Worm (Caenorhabditis elegans) whole organism, L4 larva: Measurements from ENCODE around the gene fbxc-34.

Experiments
- D1046.2 ChIP-seq: fragments of 200-800 bp; sonication (Bioruptor generic); IDR thresholded peaks from 2 replicates; pipeline ENCODE4 v1.3.6; 2022; ENCODE audit warnings: missing genetic modification characterization, missing compliant biosample characterization
- F10B5.3 ChIP-seq: sonication (generic microtip); optimal IDR thresholded peaks from 2 replicates; lab custom pipeline; 2016; ENCODE audit warnings: mild to moderate bottlenecking, missing genetic modification characterization, missing compliant biosample characterization
- F49E8.2 ChIP-seq: sonication (generic microtip); optimal IDR thresholded peaks from 2 replicates; lab custom pipeline; 2016; ENCODE audit warnings: missing compliant biosample characterization, mild to moderate bottlenecking, missing genetic modification characterization, borderline replicate concordance
- ZK546.5 ChIP-seq, 2 experiments: sonication (generic microtip); optimal IDR thresholded peaks; 2 replicates each; lab custom pipeline; 2017; ENCODE audit warnings: missing biosample characterization in 2 of 2, missing genetic modification characterization in 2 of 2
- aha-1 ChIP-seq: fragments of 150-350 bp; peaks from one replicate; lab custom pipeline; 2014; ENCODE audit warnings: missing biosample characterization, missing genetic modification characterization
- aly-2 ChIP-seq: sonication (generic microtip); optimal IDR thresholded peaks from 2 replicates; lab custom pipeline; 2018; ENCODE audit warnings: missing biosample characterization, missing genetic modification characterization
- attf-4 ChIP-seq: sonication (generic microtip); optimal IDR thresholded peaks from 3 replicates; lab custom pipeline; 2017; ENCODE audit warnings: missing biosample characterization, missing genetic modification characterization
- ceh-28 ChIP-seq: fragments of 150-350 bp; optimal IDR thresholded peaks from 2 replicates; lab custom pipeline; 2014; ENCODE audit warnings: missing biosample characterization, missing genetic modification reagents, missing genetic modification characterization
- ceh-32 ChIP-seq: sonication (generic microtip); optimal IDR thresholded peaks from 2 replicates; lab custom pipeline; 2016; ENCODE audit warnings: mild to moderate bottlenecking, missing genetic modification characterization, missing compliant biosample characterization; ENCODE audit not compliant: poor library complexity
- ceh-44 ChIP-seq: fragments of 200-800 bp; sonication (Bioruptor generic); IDR thresholded peaks from 2 replicates; pipeline ENCODE4 v1.3.6; 2022; ENCODE audit warnings: missing genetic modification reagents, missing genetic modification characterization, missing compliant biosample characterization
- ctbp-1 ChIP-seq: fragments of 200-800 bp; sonication (Bioruptor generic); IDR thresholded peaks from 2 replicates; pipeline ENCODE4 v1.3.6; 2022; ENCODE audit warnings: missing genetic modification reagents, missing genetic modification characterization, missing compliant biosample characterization
- daf-12 ChIP-seq: fragments of 150-350 bp; optimal IDR thresholded peaks from 2 replicates; lab custom pipeline; 2014; ENCODE audit warnings: missing biosample characterization, missing genetic modification reagents, missing genetic modification characterization
- dpl-1 ChIP-seq: fragments of 150-350 bp; optimal IDR thresholded peaks from 2 replicates; lab custom pipeline; 2014; ENCODE audit warnings: missing biosample characterization, missing genetic modification reagents, missing genetic modification characterization
- egl-43 ChIP-seq: fragments of 200-800 bp; sonication (Bioruptor generic); IDR thresholded peaks from 2 replicates; pipeline ENCODE4 v1.3.6; 2022; ENCODE audit warnings: missing genetic modification reagents, missing genetic modification characterization, missing compliant biosample characterization
- fkh-10 ChIP-seq: fragments of 150-350 bp; optimal IDR thresholded peaks from 2 replicates; lab custom pipeline; 2014; ENCODE audit warnings: missing biosample characterization, missing genetic modification reagents, missing genetic modification characterization
- hmg-1.1 ChIP-seq: fragments of 200-800 bp; sonication (Bioruptor generic); IDR thresholded peaks from 2 replicates; pipeline ENCODE4 v1.3.6; 2022; ENCODE audit warnings: missing genetic modification reagents, missing genetic modification characterization, missing compliant biosample characterization
- lir-3 ChIP-seq: sonication (generic microtip); optimal IDR thresholded peaks from 2 replicates; lab custom pipeline; 2016; ENCODE audit warnings: mild to moderate bottlenecking, missing genetic modification characterization, missing compliant biosample characterization
- madf-9 ChIP-seq: fragments of 200-800 bp; sonication (Bioruptor generic); conservative IDR thresholded peaks from 2 replicates; pipeline ENCODE4 v1.3.6; 2022; ENCODE audit warnings: missing genetic modification reagents, missing genetic modification characterization, missing compliant biosample characterization
- mxl-2 ChIP-seq: fragments of 200-800 bp; sonication (Bioruptor generic); conservative IDR thresholded peaks from 2 replicates; pipeline ENCODE4 v1.3.6; 2022; ENCODE audit warnings: missing genetic modification reagents, missing genetic modification characterization, missing compliant biosample characterization
- nhr-10 ChIP-seq: fragments of 150-350 bp; optimal IDR thresholded peaks from 2 replicates; lab custom pipeline; 2014; ENCODE audit warnings: missing biosample characterization, missing genetic modification characterization
- nhr-11 ChIP-seq: fragments of 150-350 bp; optimal IDR thresholded peaks from 2 replicates; lab custom pipeline; 2014; ENCODE audit warnings: missing biosample characterization, missing genetic modification characterization
- nhr-28 ChIP-seq: fragments of 150-350 bp; optimal IDR thresholded peaks from 2 replicates; lab custom pipeline; 2014; ENCODE audit warnings: missing biosample characterization, missing genetic modification characterization
- nhr-42 ChIP-seq: fragments of 200-800 bp; sonication (Bioruptor generic); IDR thresholded peaks from 2 replicates; pipeline ENCODE4 v1.3.6; 2022; ENCODE audit warnings: missing genetic modification characterization, missing compliant biosample characterization
- pha-4 ChIP-seq, 2 experiments: fragments of 150-350 bp in 1 of 2; fragments of 200-800 bp in 1 of 2; sonication (Bioruptor generic) in 1 of 2; IDR thresholded peaks in 1 of 2; optimal IDR thresholded peaks in 1 of 2; 2 replicates each; pipeline versions ENCODE4 v1.3.6 to Lab custom; 2014 to 2022; ENCODE audit warnings: missing genetic modification characterization in 2 of 2, missing genetic modification reagents in 2 of 2, missing biosample characterization in 1 of 2, missing compliant biosample characterization in 1 of 2
- snpc-4 ChIP-seq: fragments of 150-350 bp; optimal IDR thresholded peaks from 2 replicates; lab custom pipeline; 2014; ENCODE audit warnings: missing biosample characterization, missing genetic modification characterization
- spr-1 ChIP-seq: sonication (generic microtip); optimal IDR thresholded peaks from 2 replicates; lab custom pipeline; 2016; ENCODE audit warnings: mild to moderate bottlenecking, missing genetic modification characterization, missing compliant biosample characterization
- unc-130 ChIP-seq: sonication (generic microtip); optimal IDR thresholded peaks from 2 replicates; lab custom pipeline; 2016; ENCODE audit warnings: missing genetic modification reagents, missing genetic modification characterization, missing compliant biosample characterization
- vab-7 ChIP-seq: fragments of 200-800 bp; sonication (Bioruptor generic); IDR thresholded peaks from 2 replicates; pipeline ENCODE4 v1.3.6; 2022; ENCODE audit warnings: missing genetic modification reagents, missing genetic modification characterization, missing compliant biosample characterization
- zfp-3 ChIP-seq: fragments of 200-800 bp; sonication (Bioruptor generic); conservative IDR thresholded peaks from 2 replicates; pipeline ENCODE4 v1.3.6; 2022; ENCODE audit warnings: missing genetic modification reagents, missing genetic modification characterization, missing compliant biosample characterization
- zip-2 ChIP-seq: fragments of 150-350 bp; optimal IDR thresholded peaks from 2 replicates; lab custom pipeline; 2014; ENCODE audit warnings: missing biosample characterization, missing genetic modification characterization
- ztf-11 ChIP-seq: fragments of 150-350 bp; optimal IDR thresholded peaks from 2 replicates; lab custom pipeline; 2014; ENCODE audit warnings: missing biosample characterization, missing genetic modification characterization
- ztf-7 ChIP-seq: fragments of 150-350 bp; optimal IDR thresholded peaks from 2 replicates; lab custom pipeline; 2014; ENCODE audit warnings: missing biosample characterization, missing genetic modification characterization

Gene fbxc-34

DNA sequence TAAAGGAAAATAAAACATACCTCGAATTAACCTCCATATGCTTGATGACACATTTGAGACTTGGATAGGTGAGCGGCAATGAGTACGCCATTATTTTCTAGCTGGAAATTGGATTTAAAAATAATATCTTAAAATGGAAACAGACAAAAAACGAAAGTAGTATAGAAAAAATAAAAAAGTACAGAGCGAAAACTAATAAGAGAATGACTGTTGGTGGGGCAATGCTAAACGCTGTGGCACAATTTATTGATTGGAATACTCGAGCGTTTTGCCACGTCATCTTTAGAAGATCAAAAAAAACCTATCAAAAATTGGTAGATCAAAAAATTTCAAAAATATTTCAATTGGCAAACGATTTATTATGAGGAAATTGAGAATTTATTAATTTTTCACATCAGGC is 17.1 kb downstream of the fbxc-34 start, which contains the start of gene fbxc-32:
Gene fbxc-32, minus strand, starts transcription at position 101 of the 400 bp plus-strand sequence.
- TF ChIP-seq ztf-7 (tag; lab: Kevin White, UChicago) (no peak), zip-2 (tag; lab: Kevin White, UChicago) (no peak), ceh-44 (GFP tag; lab: Robert Waterston, UW) (no peak), nhr-28 (tag; lab: Kevin White, UChicago) (no peak), ceh-28 (tag; lab: Kevin White, UChicago) (no peak), ZK546.5 (tag; optimal IDR thresholded peaks at IDR 0.05; lab: Kevin White, UChicago) (no peak), vab-7 (GFP tag; lab: Robert Waterston, UW) (no peak), hmg-1.1 (no peak), fkh-10 (GFP tag; lab: Kevin White, UChicago) (no peak), daf-12 (tag; lab: Kevin White, UChicago) (no peak), ceh-32 (tag; lab: Kevin White, UChicago) (no peak), aly-2 (tag; lab: Kevin White, UChicago) (no peak), mxl-2 (GFP tag; lab: Robert Waterston, UW) (no peak), D1046.2 (no peak), nhr-42 (GFP tag; lab: Robert Waterston, UW) (no peak), nhr-10 (no peak), zfp-3 (GFP tag; lab: Robert Waterston, UW) (no peak), snpc-4 (tag; lab: Kevin White, UChicago) (no peak), lir-3 (tag; lab: Kevin White, UChicago) (no peak)

ce11 chrII:950374-950773 is 19.4 kb downstream of the fbxc-34 start:
- no peak for TF ChIP-seq F49E8.2 (tag; lab: Kevin White, UChicago)
- no peak for TF ChIP-seq unc-130 (GFP tag; lab: Kevin White, UChicago)
- no peak for TF ChIP-seq ztf-11 (tag; lab: Kevin White, UChicago)
- no peak for TF ChIP-seq aly-2 (tag; lab: Kevin White, UChicago)
- TF ChIP-seq ceh-44 (GFP tag; lab: Robert Waterston, UW) = no peak
- no peak for TF ChIP-seq ctbp-1 (GFP tag; lab: Robert Waterston, UW)
- TF ChIP-seq attf-4 (tag; lab: Kevin White, UChicago) = no peak
- no peak for TF ChIP-seq egl-43
- no peak for TF ChIP-seq aha-1 (tag; lab: Kevin White, UChicago)
- TF ChIP-seq lir-3 (tag; lab: Kevin White, UChicago) = no peak

DNA sequence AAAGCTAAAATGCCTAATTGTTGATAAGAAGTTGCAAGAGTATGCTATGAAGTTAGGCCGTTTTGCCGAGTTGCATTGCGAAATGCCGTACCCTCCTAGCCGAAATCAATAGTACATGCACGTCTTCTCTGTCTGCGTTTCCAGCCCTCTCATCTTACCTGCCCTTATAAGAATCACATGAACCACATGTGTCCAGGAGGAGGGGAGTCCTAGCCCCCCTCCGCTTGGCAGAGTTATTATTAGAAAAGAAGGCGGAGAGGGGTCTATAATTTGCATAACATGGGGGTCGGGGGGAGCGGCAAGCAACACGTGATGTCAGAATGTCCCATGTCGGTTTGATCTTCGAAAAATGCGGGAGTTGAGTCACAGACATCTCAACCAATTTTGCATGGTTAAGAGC is 22.1 kb downstream of the fbxc-34 start:
- TF ChIP-seq madf-9 (GFP tag; lab: Robert Waterston, UW) (no peak), spr-1 (no peak), nhr-11 (tag; lab: Kevin White, UChicago) (no peak), nhr-28 (tag; lab: Kevin White, UChicago) (no peak)

DNA sequence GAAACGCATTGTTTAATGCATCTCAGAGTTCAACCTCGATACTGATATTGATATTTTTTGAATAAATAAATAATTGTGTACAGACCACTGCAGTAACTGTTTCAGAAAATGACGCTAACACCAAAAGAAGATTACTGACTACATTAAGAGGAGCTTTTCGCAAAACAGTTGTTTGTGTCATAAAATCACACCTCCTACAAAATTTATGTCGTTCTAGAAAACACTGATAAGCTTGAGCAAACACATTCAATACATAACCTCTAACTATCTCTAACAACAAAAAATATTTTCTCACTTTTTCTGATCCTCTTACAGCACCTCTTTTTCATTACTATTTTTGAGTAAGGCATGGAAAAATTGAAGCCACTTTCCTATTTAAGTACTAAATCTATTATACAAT is 23.7 kb downstream of the fbxc-34 start, which contains the start of gene fbxc-7:
Gene fbxc-7, plus strand, starts transcription at position 301 of the 400 bp plus-strand sequence.
- TF ChIP-seq nhr-28 (tag; lab: Kevin White, UChicago) = peak; percentile 29

- peak; percentile 74 for TF ChIP-seq aha-1 (tag; lab: Kevin White, UChicago)
- TF ChIP-seq dpl-1 (GFP tag; lab: Kevin White, UChicago) = no peak
Measured at ce11 chrII:958618-959017, 27.6 kb downstream of the fbxc-34 start, which contains the start of gene sdz-4. TSS of gene sdz-4 (plus strand) at chrII:958918.

DNA sequence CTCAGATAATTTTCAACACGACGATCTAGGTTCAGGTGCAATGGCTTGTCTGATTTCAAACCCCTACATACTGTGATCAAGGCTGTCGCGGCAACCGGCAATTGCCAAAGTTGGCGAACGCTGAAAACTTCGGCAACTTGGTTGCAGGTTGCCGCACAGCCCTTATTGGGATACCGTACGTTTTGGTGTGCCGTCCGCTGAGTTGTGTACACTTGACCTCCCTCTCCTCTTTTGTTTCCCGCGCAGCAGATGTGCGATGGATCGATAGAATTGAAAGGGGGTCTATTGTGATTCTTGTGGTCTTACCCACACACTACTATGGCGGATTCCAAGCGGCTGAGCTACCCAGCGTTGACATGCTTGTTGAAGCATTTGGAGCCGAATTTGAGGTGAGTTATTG is 29.2 kb downstream of the fbxc-34 start, which contains the start of the genes C32B5.18 and C32B5.7:
Gene C32B5.18, plus strand, starts transcription at position 301 of the 400 bp plus-strand sequence.
Gene C32B5.7, plus strand, starts transcription at position 311 of the 400 bp plus-strand sequence.
- TF ChIP-seq F10B5.3 (tag; lab: Kevin White, UChicago) (no peak), aha-1 (tag; lab: Kevin White, UChicago) (peak; percentile 76), pha-4 (GFP tag; IDR thresholded peaks at IDR 0.05; lab: Robert Waterston, UW) (no peak), pha-4 (tag; optimal IDR thresholded peaks at IDR 0.05; lab: Kevin White, UChicago) (no peak)
- TF ChIP-seq, all 104 proteins: peak for 1
